In genomic region chrX:17421532-17422078, ce11 we compare ENCODE assay signal across 2 worm cellular contexts.
TF ChIP-seq lines count a peak whose summit lies in the region.

TSS of gene osm-11 (minus strand) at chrX:17421582.

TF ChIP-seq in whole organism, L1 larva, 84 proteins besides CTCF, POLR2A, EP300 and RAD21 (continued from another document):
- TF ChIP-seq blmp-1 (tag; optimal IDR thresholded peaks at IDR 0.05; lab: Kevin White, UChicago) (peak; percentile 84), egl-27 (tag; optimal IDR thresholded peaks at IDR 0.05; lab: Kevin White, UChicago) (peak in 1 of 2 experiments; percentile 20), unc-98 (GFP tag; IDR thresholded peaks at IDR 0.05; lab: Robert Waterston, UW) (no peak), mdl-1 (tag; optimal IDR thresholded peaks at IDR 0.05; lab: Kevin White, UChicago) (peak in 1 of 2 experiments; percentile 4), lsy-2 (tag; optimal IDR thresholded peaks at IDR 0.05; lab: Kevin White, UChicago) (peak in 1 of 2 experiments; percentile 1), grh-1 (GFP tag; IDR thresholded peaks at IDR 0.05; lab: Robert Waterston, UW) (peak; percentile 46), alr-1 (tag; optimal IDR thresholded peaks at IDR 0.05; lab: Kevin White, UChicago; ENCODE audit: borderline replicate concordance) (no peak), nhr-28 (tag; optimal IDR thresholded peaks at IDR 0.05; lab: Kevin White, UChicago) (no peak), nhr-12 (tag; optimal IDR thresholded peaks at IDR 0.05; lab: Kevin White, UChicago) (no peak), lin-13 (GFP tag; optimal IDR thresholded peaks at IDR 0.05; lab: Kevin White, UChicago) (no peak), aly-2 (tag; optimal IDR thresholded peaks at IDR 0.05; lab: Kevin White, UChicago) (no peak), egl-13 (tag; optimal IDR thresholded peaks at IDR 0.05; lab: Kevin White, UChicago) (no peak), ceh-8 (GFP tag; optimal IDR thresholded peaks at IDR 0.05; lab: Kevin White, UChicago) (no peak), nhr-20 (tag; optimal IDR thresholded peaks at IDR 0.05; lab: Kevin White, UChicago) (peak; percentile 69), efl-1 (optimal IDR thresholded peaks at IDR 0.05; lab: Kevin White, UChicago) (no peak), efl-1 (GFP tag; optimal IDR thresholded peaks at IDR 0.05 in 1 of 2; lab: Kevin White, UChicago) (no peak), sox-4 (tag; optimal IDR thresholded peaks at IDR 0.05; lab: Kevin White, UChicago) (no peak), rnt-1 (tag; optimal IDR thresholded peaks at IDR 0.05; lab: Kevin White, UChicago) (no peak), vab-15 (tag; optimal IDR thresholded peaks at IDR 0.05; lab: Kevin White, UChicago) (no peak), ceh-90 (tag; optimal IDR thresholded peaks at IDR 0.05; lab: Kevin White, UChicago) (no peak), elt-3 (tag; optimal IDR thresholded peaks at IDR 0.05; lab: Kevin White, UChicago) (peak in 5 of 6 experiments; percentile 21 to 65 (median 42)), lin-35 (GFP tag; optimal IDR thresholded peaks at IDR 0.05; lab: Kevin White, UChicago) (peak in 1 of 2 experiments; percentile 31), dsc-1 (tag; optimal IDR thresholded peaks at IDR 0.05; lab: Kevin White, UChicago) (no peak)

TF ChIP-seq in whole organism, L4 larva, 104 proteins besides CTCF, POLR2A, EP300 and RAD21 (continued from another document):
- TF ChIP-seq cey-2 (tag; optimal IDR thresholded peaks at IDR 0.05; lab: Kevin White, UChicago; ENCODE audit: borderline replicate concordance, insufficient read depth): no peak
- TF ChIP-seq nhr-77 (tag; optimal IDR thresholded peaks at IDR 0.05; lab: Kevin White, UChicago): no peak
- TF ChIP-seq madf-9 (GFP tag; conservative IDR thresholded peaks at IDR 0.05; lab: Robert Waterston, UW): no peak
- TF ChIP-seq hmg-1.1 (GFP tag; IDR thresholded peaks at IDR 0.05; lab: Robert Waterston, UW): no peak
- TF ChIP-seq snpc-1.2 (GFP tag; IDR thresholded peaks at IDR 0.05; lab: Robert Waterston, UW): no peak
- no peak for TF ChIP-seq unc-39 (tag; optimal IDR thresholded peaks at IDR 0.05; lab: Kevin White, UChicago)
- no peak for TF ChIP-seq nhr-102 (tag; optimal IDR thresholded peaks at IDR 0.05; lab: Kevin White, UChicago)
- TF ChIP-seq zag-1 (tag; optimal IDR thresholded peaks at IDR 0.05; lab: Kevin White, UChicago): no peak
- TF ChIP-seq ces-1 (GFP tag; optimal IDR thresholded peaks at IDR 0.05; lab: Kevin White, UChicago): no peak
- no peak for TF ChIP-seq daf-8 (GFP tag; IDR thresholded peaks at IDR 0.05; lab: Robert Waterston, UW)
- no peak for TF ChIP-seq mep-1 (tag; optimal IDR thresholded peaks at IDR 0.05; lab: Kevin White, UChicago)
- no peak for TF ChIP-seq ctbp-1 (GFP tag; IDR thresholded peaks at IDR 0.05; lab: Robert Waterston, UW)
- TF ChIP-seq F10B5.3 (tag; optimal IDR thresholded peaks at IDR 0.05; lab: Kevin White, UChicago): no peak
- no peak for TF ChIP-seq vab-7 (GFP tag; IDR thresholded peaks at IDR 0.05; lab: Robert Waterston, UW)
- no peak for TF ChIP-seq F44E2.7 (GFP tag; IDR thresholded peaks at IDR 0.05; lab: Robert Waterston, UW)
- TF ChIP-seq mxl-2 (GFP tag; conservative IDR thresholded peaks at IDR 0.05; lab: Robert Waterston, UW): no peak
- TF ChIP-seq aly-2 (tag; optimal IDR thresholded peaks at IDR 0.05; lab: Kevin White, UChicago): no peak
- no peak for TF ChIP-seq ceh-82 (tag; optimal IDR thresholded peaks at IDR 0.05; lab: Kevin White, UChicago)
- TF ChIP-seq ceh-32 (tag; optimal IDR thresholded peaks at IDR 0.05; lab: Kevin White, UChicago; ENCODE audit: poor library complexity): no peak
- no peak for TF ChIP-seq spr-3 (GFP tag; optimal IDR thresholded peaks at IDR 0.05; lab: Kevin White, UChicago)
- peak; percentile 10 for TF ChIP-seq mes-2 (tag; optimal IDR thresholded peaks at IDR 0.05; lab: Kevin White, UChicago; ENCODE audit: poor library complexity, severe bottlenecking)
- TF ChIP-seq ceh-44 (GFP tag; IDR thresholded peaks at IDR 0.05; lab: Robert Waterston, UW): no peak
- TF ChIP-seq ceh-20 (GFP tag; IDR thresholded peaks at IDR 0.05; lab: Robert Waterston, UW): no peak
- no peak for TF ChIP-seq dmd-8 (GFP tag; IDR thresholded peaks at IDR 0.05; lab: Robert Waterston, UW)
- TF ChIP-seq egl-27 (tag; optimal IDR thresholded peaks at IDR 0.05; lab: Kevin White, UChicago): no peak
- TF ChIP-seq zip-11 (GFP tag; IDR thresholded peaks at IDR 0.05; lab: Robert Waterston, UW): no peak
- TF ChIP-seq ZK337.2 (GFP tag; IDR thresholded peaks at IDR 0.05; lab: Robert Waterston, UW): no peak
- no peak for TF ChIP-seq nhr-11 (tag; optimal IDR thresholded peaks at IDR 0.05; lab: Kevin White, UChicago)
- no peak for TF ChIP-seq nhr-41 (GFP tag; IDR thresholded peaks at IDR 0.05; lab: Robert Waterston, UW)
- no peak for TF ChIP-seq fkh-10 (GFP tag; optimal IDR thresholded peaks at IDR 0.05; lab: Kevin White, UChicago)
- TF ChIP-seq mdl-1 (tag; optimal IDR thresholded peaks at IDR 0.05; lab: Kevin White, UChicago): peak in 1 of 2 experiments; percentile 50
- no peak for TF ChIP-seq egl-43 (GFP tag; IDR thresholded peaks at IDR 0.05; lab: Robert Waterston, UW)
- no peak for TF ChIP-seq Y5F2A.4 (GFP tag; optimal IDR thresholded peaks at IDR 0.05; lab: Kevin White, UChicago)
- TF ChIP-seq dmd-9 (GFP tag; IDR thresholded peaks at IDR 0.05; lab: Robert Waterston, UW): no peak
- TF ChIP-seq nhr-28 (tag; optimal IDR thresholded peaks at IDR 0.05; lab: Kevin White, UChicago): peak; percentile 87
- no peak for TF ChIP-seq zip-2 (tag; optimal IDR thresholded peaks at IDR 0.05; lab: Kevin White, UChicago)
- TF ChIP-seq zfp-2 (tag; optimal IDR thresholded peaks at IDR 0.05; lab: Kevin White, UChicago): no peak
- no peak for TF ChIP-seq nhr-25 (tag; optimal IDR thresholded peaks at IDR 0.05; lab: Kevin White, UChicago; ENCODE audit: borderline replicate concordance, insufficient read depth)
TF ChIP-seq in whole organism, L4 larva: peak in this region for 8.
